Fruit fly (Drosophila melanogaster) whole organism, embryonic: ENCODE data around the gene red.
A peak's percentile ranks its signal among the peaks of the same experiment; 100 is the strongest.

ENCODE experiments used
- ATbp ChIP-seq: fragments of 200-800 bp; sonication (Bioruptor generic); optimal IDR thresholded peaks from 2 replicates; lab custom pipeline; 2017; ENCODE audit warnings: missing biosample characterization, mild to moderate bottlenecking, missing genetic modification characterization, missing genetic modification reagents
- Abd-B ChIP-seq: fragments of 200-800 bp; sonication (Bioruptor generic); optimal IDR thresholded peaks from 2 replicates; lab custom pipeline; 2018; ENCODE audit warnings: missing biosample characterization, mild to moderate bottlenecking, missing genetic modification characterization, moderate library complexity
- C15 ChIP-seq: fragments of 200-800 bp; sonication (Bioruptor generic); IDR thresholded peaks from 3 replicates; pipeline ENCODE4 v1.3.6; 2022; ENCODE audit warnings: missing biosample characterization, missing genetic modification characterization
- CG10366 ChIP-seq: fragments of 200-800 bp; sonication (Bioruptor generic); IDR thresholded peaks from 2 replicates; pipeline ENCODE4 v1.3.6; 2022; ENCODE audit warnings: missing biosample characterization, missing genetic modification characterization
- CG10462 ChIP-seq: fragments of 200-800 bp; sonication (Bioruptor generic); optimal IDR thresholded peaks from 2 replicates; lab custom pipeline; 2016; ENCODE audit warnings: missing biosample characterization, missing genetic modification characterization
- CG12942 ChIP-seq: fragments of 200-800 bp; sonication (Bioruptor generic); optimal IDR thresholded peaks from 3 replicates; lab custom pipeline; 2016; ENCODE audit warnings: missing biosample characterization, missing genetic modification characterization
- CG15601 ChIP-seq: fragments of 200-800 bp; sonication (Bioruptor generic); optimal IDR thresholded peaks from 3 replicates; lab custom pipeline; 2019; ENCODE audit warnings: missing biosample characterization, mild to moderate bottlenecking, missing genetic modification characterization, moderate library complexity
- CG1602 ChIP-seq: fragments of 200-800 bp; sonication (Bioruptor generic); optimal IDR thresholded peaks from 3 replicates; lab custom pipeline; 2016; ENCODE audit warnings: missing biosample characterization, missing genetic modification characterization
- CG1603 ChIP-seq: fragments of 200-800 bp; sonication (Bioruptor generic); optimal IDR thresholded peaks from 2 replicates; lab custom pipeline; 2019; ENCODE audit warnings: missing biosample characterization, mild to moderate bottlenecking, missing genetic modification characterization, moderate library complexity
- CG2129 ChIP-seq: fragments of 200-800 bp; sonication (Bioruptor generic); IDR thresholded peaks from 2 replicates; pipeline ENCODE4 v1.3.6; 2022; ENCODE audit warnings: missing biosample characterization, missing genetic modification characterization; ENCODE audit not compliant: partially characterized antibody
- CG3065 ChIP-seq: fragments of 200-800 bp; sonication (Bioruptor generic); optimal IDR thresholded peaks from 2 replicates; lab custom pipeline; 2016; ENCODE audit warnings: missing biosample characterization, missing genetic modification characterization
- CG4404 ChIP-seq: fragments of 200-800 bp; sonication (Bioruptor generic); IDR thresholded peaks from 2 replicates; pipeline ENCODE4 v1.3.6; 2022; ENCODE audit warnings: missing biosample characterization, missing genetic modification characterization
- CG4854 ChIP-seq: fragments of 200-800 bp; sonication (Bioruptor generic); optimal IDR thresholded peaks from 2 replicates; lab custom pipeline; 2016; ENCODE audit warnings: missing biosample characterization, missing genetic modification characterization, inconsistent platforms
- CG6175 ChIP-seq: fragments of 200-800 bp; sonication (Bioruptor generic); IDR thresholded peaks from 3 replicates; pipeline ENCODE4 v1.3.6; 2022; ENCODE audit warnings: missing biosample characterization, missing genetic modification characterization
- CG8290 ChIP-seq, 3 experiments: fragments of 200-800 bp; sonication (Bioruptor generic); optimal IDR thresholded peaks; 2 replicates each; lab custom pipeline; 2016 to 2019; ENCODE audit warnings: missing biosample characterization in 3 of 3, missing genetic modification characterization in 3 of 3, mild to moderate bottlenecking in 2 of 3, moderate library complexity in 1 of 3
- CG8388 ChIP-seq: fragments of 200-800 bp; sonication (Bioruptor generic); optimal IDR thresholded peaks from 2 replicates; lab custom pipeline; 2019; ENCODE audit warnings: missing biosample characterization, mild to moderate bottlenecking, missing genetic modification characterization, moderate library complexity
- CG8765 ChIP-seq: fragments of 200-800 bp; sonication (Bioruptor generic); IDR thresholded peaks from 2 replicates; pipeline ENCODE4 v1.3.6; 2022; ENCODE audit warnings: missing biosample characterization, missing genetic modification characterization
- CG9876 ChIP-seq: fragments of 200-800 bp; sonication (Bioruptor generic); optimal IDR thresholded peaks from 2 replicates; lab custom pipeline; 2016; ENCODE audit warnings: missing biosample characterization, missing genetic modification characterization
- Ets97D ChIP-seq: fragments of 200-800 bp; sonication (Bioruptor generic); optimal IDR thresholded peaks from 3 replicates; lab custom pipeline; 2016; ENCODE audit warnings: missing biosample characterization, missing genetic modification characterization
- Hand ChIP-seq: fragments of 200-800 bp; sonication (Bioruptor generic); optimal IDR thresholded peaks from 2 replicates; lab custom pipeline; 2017; ENCODE audit warnings: mild to moderate bottlenecking, missing biosample characterization, missing genetic modification reagents, missing genetic modification characterization
- Nf-YB ChIP-seq: fragments of 200-800 bp; sonication (Bioruptor generic); optimal IDR thresholded peaks from 3 replicates; lab custom pipeline; 2019; ENCODE audit warnings: missing biosample characterization, mild to moderate bottlenecking, missing genetic modification characterization, moderate library complexity
- Sox100B ChIP-seq: fragments of 200-800 bp; sonication (Bioruptor generic); optimal IDR thresholded peaks from 3 replicates; lab custom pipeline; 2018; ENCODE audit warnings: missing biosample characterization, mild to moderate bottlenecking, missing genetic modification characterization
- Xrp1 ChIP-seq: fragments of 200-800 bp; sonication (Bioruptor generic); IDR thresholded peaks from 2 replicates; pipeline ENCODE4 v1.3.6; 2022; ENCODE audit warnings: missing biosample characterization, missing genetic modification characterization
- ase ChIP-seq: fragments of 200-800 bp; sonication (Bioruptor generic); IDR thresholded peaks from 3 replicates; pipeline ENCODE4 v1.3.6; 2022; ENCODE audit warnings: missing biosample characterization, missing genetic modification characterization
- cad ChIP-seq: fragments of >200 bp; optimal IDR thresholded peaks from 2 replicates; lab custom pipeline; 2017; ENCODE audit warnings: missing biosample characterization, missing genetic modification characterization
- crol ChIP-seq: fragments of 200-800 bp; sonication (Bioruptor generic); IDR thresholded peaks from 2 replicates; pipeline ENCODE4 v1.3.6; 2022; ENCODE audit warnings: missing biosample characterization, missing genetic modification characterization
- eyg ChIP-seq: fragments of 200-800 bp; sonication (Bioruptor generic); optimal IDR thresholded peaks from 3 replicates; lab custom pipeline; 2016; ENCODE audit warnings: missing biosample characterization, missing genetic modification characterization
- fd64A ChIP-seq: fragments of 200-800 bp; sonication (Bioruptor generic); optimal IDR thresholded peaks from 3 replicates; lab custom pipeline; 2018; ENCODE audit warnings: missing biosample characterization, mild to moderate bottlenecking, missing genetic modification characterization
- gro ChIP-seq: fragments of 200-800 bp; sonication (Bioruptor generic); optimal IDR thresholded peaks from 2 replicates; lab custom pipeline; 2016; ENCODE audit warnings: missing biosample characterization, missing genetic modification characterization
- ro ChIP-seq: fragments of 200-800 bp; sonication (Bioruptor generic); IDR thresholded peaks from 2 replicates; pipeline ENCODE4 v1.3.6; 2022; ENCODE audit warnings: missing biosample characterization, missing genetic modification characterization

Gene red

dm6 chr3R:14351418-14351817 is 62.5 kb downstream of the red start (continued):
- TF ChIP-seq Sox100B (GFP tag; lab: Kevin White, UChicago) (peak; percentile 27), CG1602 (GFP tag; lab: Kevin White, UChicago) (no peak), CG10366 (GFP tag; lab: Robert Waterston, UW) (peak; percentile 14; the same call in 1 of the 2 replicates), CG4404 (no peak), eyg (no peak), CG3065 (GFP tag; lab: Kevin White, UChicago) (no peak), Nf-YB (GFP tag; lab: Kevin White, UChicago) (no peak), CG4854 (GFP tag; lab: Kevin White, UChicago) (no peak), CG15601 (tag; lab: Kevin White, UChicago) (no peak), crol (GFP tag; lab: Robert Waterston, UW) (no peak), Abd-B (GFP tag; lab: Kevin White, UChicago) (no peak), ATbp (GFP tag; lab: Kevin White, UChicago) (no peak), gro (GFP tag; lab: Kevin White, UChicago) (no peak), ase (GFP tag; lab: Robert Waterston, UW) (no peak), cad (no peak), CG6175 (GFP tag; lab: Robert Waterston, UW) (no peak), ro (GFP tag; lab: Robert Waterston, UW) (no peak), Ets97D (GFP tag; lab: Kevin White, UChicago) (no peak), CG1603 (tag; lab: Kevin White, UChicago) (no peak), fd64A (GFP tag; lab: Kevin White, UChicago) (no peak), CG9876 (GFP tag; lab: Kevin White, UChicago) (no peak), CG8765 (GFP tag; lab: Robert Waterston, UW) (no peak), Xrp1 (GFP tag; lab: Robert Waterston, UW) (peak; percentile 9; the same call in 1 of the 2 replicates), CG10462 (GFP tag; lab: Kevin White, UChicago) (no peak), CG12942 (GFP tag; lab: Kevin White, UChicago) (no peak), CG8388 (GFP tag; lab: Kevin White, UChicago) (no peak), Hand (GFP tag; lab: Kevin White, UChicago) (peak; percentile 50), CG8290 (GFP tag; optimal IDR thresholded peaks at IDR 0.05; lab: Kevin White, UChicago) (no peak), CG8290 (tag; optimal IDR thresholded peaks at IDR 0.05; lab: Kevin White, UChicago) (no peak), C15 (no peak), CG2129 (no peak)
